Worm (Caenorhabditis elegans): Measurements from ENCODE around the gene msrp-6.
"Not testable (repeated sequence)": the region's sequence is repeated elsewhere in the genome, so short reads cannot be mapped to it uniquely, and the experiment has no call there.

Gene msrp-6

ce11 chrII:2619148-2619547, at the start of gene msrp-6:
TSS of gene msrp-6 (plus strand) at chrII:2619448.
- TF ChIP-seq him-1, dao-5, W03F9.2 (tag; optimal IDR thresholded peaks at IDR 0.05): not testable (repeated sequence)

ce11 chrII:2578216-2578615, 41.0 kb upstream of the msrp-6 start:
- TF ChIP-seq him-1 (tag; optimal IDR thresholded peaks at IDR 0.05) (no peak), W03F9.2 (tag; optimal IDR thresholded peaks at IDR 0.05) (no peak), dao-5 (tag; optimal IDR thresholded peaks at IDR 0.05) (no peak)

ce11 chrII:2583044-2583443, 36.2 kb upstream of the msrp-6 start, which contains the start of gene sri-74:
TSS of gene sri-74 (minus strand) at chrII:2583144.
- TF ChIP-seq dao-5 (tag; optimal IDR thresholded peaks at IDR 0.05): no peak
- TF ChIP-seq him-1 (tag; optimal IDR thresholded peaks at IDR 0.05): no peak
- no peak for TF ChIP-seq W03F9.2 (tag; optimal IDR thresholded peaks at IDR 0.05)

DNA sequence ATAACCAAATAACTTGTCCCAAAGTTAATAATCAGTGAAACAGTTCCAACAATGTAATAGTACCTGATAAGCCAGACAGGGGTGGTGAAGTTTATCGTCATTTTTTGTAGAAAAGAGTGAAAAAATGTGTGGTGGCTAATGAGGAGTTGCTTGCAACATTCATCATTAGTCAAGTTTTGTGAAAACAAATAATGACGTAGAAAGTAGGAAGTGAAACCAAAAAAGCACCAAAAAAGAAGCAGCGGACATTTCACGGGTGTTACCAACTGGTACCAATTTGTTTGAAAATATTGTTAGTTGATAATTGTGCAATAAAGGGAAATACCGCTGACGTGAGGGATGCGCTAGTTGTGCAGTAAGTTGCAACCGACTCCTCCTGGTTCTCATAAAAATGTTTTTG, 33.8 kb upstream of the msrp-6 start, which contains the start of gene sri-36:
Gene sri-36 (minus strand): TSS at position 101 of the 400 bp plus-strand sequence.
- TF ChIP-seq dao-5 (tag; optimal IDR thresholded peaks at IDR 0.05) (no peak), W03F9.2 (tag; optimal IDR thresholded peaks at IDR 0.05) (no peak), him-1 (tag; optimal IDR thresholded peaks at IDR 0.05) (no peak)

- no peak for TF ChIP-seq dao-5 (tag; optimal IDR thresholded peaks at IDR 0.05)
- TF ChIP-seq him-1 (tag; optimal IDR thresholded peaks at IDR 0.05): no peak
- TF ChIP-seq W03F9.2 (tag; optimal IDR thresholded peaks at IDR 0.05): no peak
Observed at ce11 chrII:2586861-2587554, 32.2 kb upstream of the msrp-6 start, which contains the start of the genes F33H12.7 and sri-39. TSS of gene F33H12.7 (minus strand) at chrII:2586911. TSS of gene sri-39 (plus strand) at chrII:2587504.

ce11 chrII:2600176-2600575, 19.1 kb upstream of the msrp-6 start, which contains the start of gene F33H12.1:
TSS of gene F33H12.1 (plus strand) at chrII:2600476.
- not testable (repeated sequence) for TF ChIP-seq him-1, dao-5, W03F9.2 (tag; optimal IDR thresholded peaks at IDR 0.05)

DNA sequence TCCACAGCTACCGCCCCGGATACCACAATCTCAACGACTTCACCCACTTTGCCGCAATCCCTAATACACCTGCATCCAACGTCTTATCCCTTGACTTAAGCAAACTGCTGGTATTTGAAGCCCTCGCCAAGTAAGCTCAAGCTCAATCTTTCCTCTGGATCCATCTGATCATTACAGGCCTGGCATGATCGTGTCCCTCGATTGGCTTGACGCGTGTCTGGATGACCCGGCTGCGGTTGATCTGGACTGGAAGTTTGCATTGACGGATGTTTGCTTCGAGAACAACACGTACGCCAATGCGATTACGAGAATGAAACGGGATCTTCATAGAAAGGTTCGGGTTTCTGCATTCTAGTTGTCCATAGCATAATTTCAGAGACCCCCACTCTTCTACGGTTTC, 18.3 kb upstream of the msrp-6 start:
- TF ChIP-seq him-1 (tag; optimal IDR thresholded peaks at IDR 0.05) (no peak), W03F9.2 (tag; optimal IDR thresholded peaks at IDR 0.05) (no peak), dao-5 (tag; optimal IDR thresholded peaks at IDR 0.05) (no peak)

- no peak for TF ChIP-seq dao-5 (tag; optimal IDR thresholded peaks at IDR 0.05)
- no peak for TF ChIP-seq W03F9.2 (tag; optimal IDR thresholded peaks at IDR 0.05)
- no peak for TF ChIP-seq him-1 (tag; optimal IDR thresholded peaks at IDR 0.05)
Observed at ce11 chrII:2605319-2605718, 13.9 kb upstream of the msrp-6 start, which contains the start of gene sri-77. TSS of gene sri-77 (minus strand) at chrII:2605419.

DNA sequence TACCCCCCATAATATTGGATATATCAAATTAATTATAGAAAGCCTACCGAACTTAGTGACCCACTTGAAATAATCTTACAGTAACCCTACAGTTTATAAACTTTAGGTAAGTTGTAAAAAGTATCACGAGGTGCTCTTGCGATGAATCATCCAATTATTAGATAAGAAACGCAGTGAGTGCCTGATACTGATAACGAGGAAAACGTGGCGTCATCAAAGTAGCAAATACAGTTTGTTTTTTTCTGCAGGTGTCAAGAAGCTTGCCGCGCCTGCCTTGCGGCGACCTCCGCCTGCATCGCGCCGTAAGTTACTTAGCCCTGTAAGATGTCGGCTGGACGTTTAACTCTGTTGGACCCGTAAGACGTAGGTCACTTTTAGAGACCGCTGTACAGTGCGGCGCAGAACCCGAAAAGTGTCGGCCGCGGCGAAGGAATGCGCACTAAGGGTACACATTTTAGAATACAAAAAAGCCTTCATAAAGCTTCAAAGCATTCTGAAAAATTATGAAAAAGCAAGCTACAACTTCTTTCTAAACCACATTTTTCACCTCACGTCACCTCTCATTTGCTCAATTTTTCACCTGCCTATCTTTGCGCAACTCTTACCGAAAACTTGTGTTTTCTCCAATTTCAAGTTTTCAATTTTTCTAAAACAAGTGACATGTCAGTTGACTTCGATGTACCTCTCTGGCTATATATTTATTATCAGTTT, 8.9 kb upstream of the msrp-6 start, which contains the start of gene sri-38:
Gene sri-38 (plus strand): TSS at position 661 of the 711 bp plus-strand sequence.
- no peak for TF ChIP-seq dao-5 (tag; optimal IDR thresholded peaks at IDR 0.05)
- no peak for TF ChIP-seq W03F9.2 (tag; optimal IDR thresholded peaks at IDR 0.05)
- no peak for TF ChIP-seq him-1 (tag; optimal IDR thresholded peaks at IDR 0.05)

DNA sequence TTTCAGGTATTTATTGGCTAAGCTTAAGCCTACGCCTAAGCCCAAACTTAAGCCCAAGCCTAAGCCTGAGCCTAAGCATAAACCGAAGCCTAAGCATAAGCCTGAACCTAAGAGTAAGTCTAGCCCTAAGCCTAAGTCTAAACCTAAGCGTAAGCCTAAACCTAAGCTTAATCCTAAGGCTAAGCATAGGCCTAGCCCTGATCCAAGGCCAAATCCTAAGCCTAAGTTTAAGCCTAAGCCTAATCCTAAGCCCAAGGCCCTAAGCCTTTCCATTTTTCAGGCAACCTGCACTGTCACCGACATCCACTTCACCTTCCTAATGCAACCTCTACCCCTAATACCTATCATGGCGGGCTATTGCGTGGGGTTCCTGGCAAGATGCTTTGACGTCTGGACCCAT, 8.2 kb upstream of the msrp-6 start:
- no peak for TF ChIP-seq dao-5 (tag; optimal IDR thresholded peaks at IDR 0.05)
- no peak for TF ChIP-seq W03F9.2 (tag; optimal IDR thresholded peaks at IDR 0.05)
- TF ChIP-seq him-1 (tag; optimal IDR thresholded peaks at IDR 0.05): no peak

ce11 chrII:2612278-2612677, 7.0 kb upstream of the msrp-6 start, which contains the start of gene D2062.13:
TSS of gene D2062.13 (plus strand) at chrII:2612578.
- not testable (repeated sequence) for TF ChIP-seq dao-5, W03F9.2, him-1 (tag; optimal IDR thresholded peaks at IDR 0.05)

DNA sequence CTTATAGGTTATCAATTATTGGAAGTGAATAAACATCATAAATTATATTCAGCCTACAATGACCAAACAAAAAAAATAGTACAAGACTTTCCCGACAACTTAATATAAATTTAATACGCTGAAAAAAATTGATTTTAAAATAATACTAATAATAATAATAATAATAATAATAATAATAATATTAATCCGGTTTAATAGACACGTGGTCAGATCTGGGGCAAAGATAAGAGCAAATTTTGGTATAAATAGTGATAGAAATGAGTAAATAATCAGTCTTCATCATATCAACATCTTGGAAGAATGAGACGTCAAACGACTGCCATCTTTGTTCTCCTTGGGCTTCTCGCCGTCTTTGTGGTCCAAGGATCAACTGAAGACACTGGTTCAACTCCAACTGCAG, 2.6 kb upstream of the msrp-6 start, which contains the start of gene msrp-5:
Gene msrp-5 (plus strand): TSS at position 301 of the 400 bp plus-strand sequence.
- not testable (repeated sequence) for TF ChIP-seq dao-5, W03F9.2, him-1 (tag; optimal IDR thresholded peaks at IDR 0.05)

DNA sequence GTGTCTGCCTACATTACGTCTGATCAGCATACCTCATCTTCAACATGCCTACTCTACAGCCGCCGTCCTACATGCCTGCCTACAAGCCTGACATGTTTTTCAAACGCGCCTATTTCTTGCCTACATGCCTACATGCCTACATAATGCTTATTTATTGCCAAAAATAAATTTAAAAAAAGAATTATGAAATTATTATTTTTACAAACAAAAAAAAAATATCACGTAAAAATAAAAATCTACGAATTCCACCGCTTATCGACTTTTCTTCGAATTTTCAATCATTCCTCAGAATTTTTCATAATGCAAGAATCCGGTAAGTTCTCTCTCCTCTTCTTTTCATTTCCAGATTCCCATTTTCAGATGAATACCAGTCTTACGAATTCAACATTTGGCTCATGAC, 3.2 kb downstream of the msrp-6 start, which contains the start of gene D2062.5:
Gene D2062.5 (plus strand): TSS at position 301 of the 400 bp plus-strand sequence.
- TF ChIP-seq dao-5 (tag; optimal IDR thresholded peaks at IDR 0.05): no peak
- TF ChIP-seq him-1 (tag; optimal IDR thresholded peaks at IDR 0.05): no peak
- TF ChIP-seq W03F9.2 (tag; optimal IDR thresholded peaks at IDR 0.05): no peak

All from whole organism, L4/young adult.